Fruit fly (Drosophila melanogaster): ENCODE results near the gene noc.
A peak's percentile ranks its signal among the peaks of the same experiment; 100 is the strongest.

noc gene

dm6 chr2L:14458187-14458899 is 32.3 kb upstream of the noc start (continued):
- TF ChIP-seq CG7745 (tag; optimal IDR thresholded peaks at IDR 0.05) (no peak), Deaf1 (tag; optimal IDR thresholded peaks at IDR 0.05) (peak; percentile 22), CG9437 (GFP tag; optimal IDR thresholded peaks at IDR 0.05) (peak; percentile 58), Vsx1 (GFP tag; optimal IDR thresholded peaks at IDR 0.05) (peak; percentile 2), CG3163 (GFP tag; optimal IDR thresholded peaks at IDR 0.05) (no peak), Adf1 (GFP tag; IDR thresholded peaks at IDR 0.05) (no peak), peb (GFP tag; IDR thresholded peaks at IDR 0.05) (no peak), CG10959 (GFP tag; IDR thresholded peaks at IDR 0.05) (peak; percentile 57), CHES-1-like (GFP tag; optimal IDR thresholded peaks at IDR 0.05) (peak; percentile 65), HmgD (GFP tag; optimal IDR thresholded peaks at IDR 0.05) (no peak), CG6791 (GFP tag; IDR thresholded peaks at IDR 0.05; ENCODE audit: partially characterized antibody) (no peak), Tbp (GFP tag; optimal IDR thresholded peaks at IDR 0.05) (no peak), CG9727 (GFP tag; optimal IDR thresholded peaks at IDR 0.05) (peak; percentile 48), CG1603 (tag; optimal IDR thresholded peaks at IDR 0.05) (peak; percentile 53), CG3838 (GFP tag; optimal IDR thresholded peaks at IDR 0.05) (no peak), Max (GFP tag; optimal IDR thresholded peaks at IDR 0.05) (peak; percentile 26), nerfin-2 (GFP tag; IDR thresholded peaks at IDR 0.05; ENCODE audit: partially characterized antibody) (no peak), CG13123 (GFP tag; optimal IDR thresholded peaks at IDR 0.05) (no peak), CG15011 (GFP tag; optimal IDR thresholded peaks at IDR 0.05) (no peak), Hr39 (optimal IDR thresholded peaks at IDR 0.05) (no peak), tgo (GFP tag; IDR thresholded peaks at IDR 0.05) (peak; percentile 82; the same call in 2 of the 3 replicates), mam (GFP tag; optimal IDR thresholded peaks at IDR 0.05) (peak; percentile 63), Mes4 (GFP tag; optimal IDR thresholded peaks at IDR 0.05) (peak; percentile 58), Opbp (GFP tag; IDR thresholded peaks at IDR 0.05; ENCODE audit: partially characterized antibody) (no peak), CG2712 (tag; optimal IDR thresholded peaks at IDR 0.05) (peak; percentile 27), Rfx (GFP tag; IDR thresholded peaks at IDR 0.05) (peak; percentile 71), mirr (GFP tag; optimal IDR thresholded peaks at IDR 0.05) (no peak), CG4282 (GFP tag; optimal IDR thresholded peaks at IDR 0.05) (no peak), CG32767 (GFP tag; IDR thresholded peaks at IDR 0.05) (peak; percentile 72), mld (GFP tag; IDR thresholded peaks at IDR 0.05; ENCODE audit: partially characterized antibody) (no peak), HLH54F (GFP tag; optimal IDR thresholded peaks at IDR 0.05) (no peak), CG12744 (GFP tag; optimal IDR thresholded peaks at IDR 0.05) (peak; percentile 15), Hsf (GFP tag; optimal IDR thresholded peaks at IDR 0.05) (peak; percentile 68), CG8924 (tag; optimal IDR thresholded peaks at IDR 0.05) (peak; percentile 1), CG7357 (GFP tag; IDR thresholded peaks at IDR 0.05) (0 out of 3 replicates have a peak, but pooled peaks have one; percentile 23), ci (GFP tag; IDR thresholded peaks at IDR 0.05) (peak; percentile 68; the same call in 2 of the 3 replicates), grau (tag; optimal IDR thresholded peaks at IDR 0.05) (peak; percentile 96), crol (GFP tag; IDR thresholded peaks at IDR 0.05) (peak; percentile 89), jing (GFP tag; optimal IDR thresholded peaks at IDR 0.05) (peak; percentile 66), tll (GFP tag; optimal IDR thresholded peaks at IDR 0.05) (no peak), dimm (GFP tag; IDR thresholded peaks at IDR 0.05) (peak; percentile 43; the same call in 1 of the 2 replicates), CG9932 (GFP tag; IDR thresholded peaks at IDR 0.05) (peak; percentile 60), CG4730 (GFP tag; IDR thresholded peaks at IDR 0.05) (no peak), CG42726 (GFP tag; IDR thresholded peaks at IDR 0.05; ENCODE audit: partially characterized antibody) (no peak), CG5953 (GFP tag; IDR thresholded peaks at IDR 0.05) (no peak), CG1024 (GFP tag; IDR thresholded peaks at IDR 0.05) (peak; percentile 18; the same call in 1 of the 2 replicates), crp (GFP tag; optimal IDR thresholded peaks at IDR 0.05) (peak in 1 of 2 experiments; percentile 14), sug (tag; optimal IDR thresholded peaks at IDR 0.05) (peak; percentile 44), CG9817 (tag; optimal IDR thresholded peaks at IDR 0.05) (peak; percentile 47), CG3726 (GFP tag; IDR thresholded peaks at IDR 0.05) (no peak)

Measured in whole organism, embryonic.